1 fruit fly cellular context compared by ENCODE assay signal in the genomic region with DNA sequence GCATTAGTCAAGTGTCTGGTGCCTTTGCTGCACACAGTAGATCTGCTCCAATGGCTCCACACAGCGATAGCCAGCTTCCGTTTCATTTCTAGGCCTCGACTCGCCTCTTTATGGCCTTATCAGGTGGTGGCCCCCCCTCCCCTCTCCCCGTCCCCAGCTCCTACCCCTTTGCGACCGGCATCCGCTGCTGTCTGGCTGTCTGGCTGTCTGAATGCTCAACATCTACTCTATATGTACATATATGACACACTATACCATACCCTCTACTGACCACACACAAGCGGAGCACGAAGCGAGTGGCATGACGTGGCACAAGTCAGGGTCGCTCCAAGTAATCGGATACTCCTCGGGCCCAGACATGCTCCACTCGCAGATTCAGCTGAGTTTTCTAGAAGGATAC.
TF ChIP-seq lines count a peak whose summit lies in the region.

No protein-coding gene starts in this region.

TF ChIP-seq in whole organism, embryonic, 481 proteins besides CTCF, POLR2A, EP300 and RAD21 (continued from another document):
- TF ChIP-seq MTF-1 (GFP tag; optimal IDR thresholded peaks at IDR 0.05; lab: Kevin White, UChicago; ENCODE audit: borderline replicate concordance), result no peak
- peak; percentile 44; the same call in 1 of the 2 replicates for TF ChIP-seq ato (GFP tag; IDR thresholded peaks at IDR 0.05; lab: Robert Waterston, UW; ENCODE audit: partially characterized antibody)
- TF ChIP-seq Sin3A (optimal IDR thresholded peaks at IDR 0.05; lab: Kevin White, UChicago), result no peak
- peak; percentile 52; the same call in 1 of the 3 replicates for TF ChIP-seq CG7963 (GFP tag; IDR thresholded peaks at IDR 0.05; lab: Robert Waterston, UW; ENCODE audit: partially characterized antibody)
- peak; percentile 13; the same call in 1 of the 2 replicates for TF ChIP-seq Drgx (GFP tag; IDR thresholded peaks at IDR 0.05; lab: Robert Waterston, UW)
- peak; percentile 50 for TF ChIP-seq nom (GFP tag; optimal IDR thresholded peaks at IDR 0.05; lab: Kevin White, UChicago)
- TF ChIP-seq CG4707 (GFP tag; optimal IDR thresholded peaks at IDR 0.05; lab: Kevin White, UChicago), result no peak
- TF ChIP-seq CG13894 (tag; optimal IDR thresholded peaks at IDR 0.05; lab: Kevin White, UChicago), result peak; percentile 29
- TF ChIP-seq hth (optimal IDR thresholded peaks at IDR 0.05; lab: Kevin White, UChicago), result no peak
- TF ChIP-seq rib (GFP tag; IDR thresholded peaks at IDR 0.05; lab: Robert Waterston, UW), result 0 out of 2 replicates have a peak, but pooled peaks have one; percentile 24
- TF ChIP-seq Opbp (GFP tag; IDR thresholded peaks at IDR 0.05; lab: Robert Waterston, UW; ENCODE audit: partially characterized antibody), result 0 out of 3 replicates have a peak, but pooled peaks have one; percentile 29
- TF ChIP-seq crol (GFP tag; IDR thresholded peaks at IDR 0.05; lab: Robert Waterston, UW), result peak; percentile 87
- peak; percentile 43; the same call in 1 of the 2 replicates for TF ChIP-seq sna (GFP tag; IDR thresholded peaks at IDR 0.05; lab: Robert Waterston, UW; ENCODE audit: partially characterized antibody)
- TF ChIP-seq trem (tag; optimal IDR thresholded peaks at IDR 0.05; lab: Kevin White, UChicago), result no peak
- no peak for TF ChIP-seq CG3407 (GFP tag; optimal IDR thresholded peaks at IDR 0.05; lab: Kevin White, UChicago)
- TF ChIP-seq Ada2b (GFP tag; IDR thresholded peaks at IDR 0.05; lab: Robert Waterston, UW), result 0 out of 2 replicates have a peak, but pooled peaks have one; percentile 11
- peak; percentile 78 for TF ChIP-seq HLH4C (GFP tag; IDR thresholded peaks at IDR 0.05; lab: Robert Waterston, UW; ENCODE audit: partially characterized antibody)
- TF ChIP-seq Xbp1 (GFP tag; optimal IDR thresholded peaks at IDR 0.05; lab: Kevin White, UChicago), result peak; percentile 9
- TF ChIP-seq cwo (GFP tag; optimal IDR thresholded peaks at IDR 0.05; lab: Kevin White, UChicago), result peak; percentile 28
- peak; percentile 51 for TF ChIP-seq hb (GFP tag; IDR thresholded peaks at IDR 0.05; lab: Robert Waterston, UW; ENCODE audit: partially characterized antibody)
- TF ChIP-seq HLH3B (GFP tag; IDR thresholded peaks at IDR 0.05; lab: Robert Waterston, UW), result 0 out of 2 replicates have a peak, but pooled peaks have one; percentile 29
- no peak for TF ChIP-seq CG3163 (GFP tag; optimal IDR thresholded peaks at IDR 0.05; lab: Kevin White, UChicago)
- peak; percentile 30; the same call in 1 of the 3 replicates for TF ChIP-seq CG6175 (GFP tag; IDR thresholded peaks at IDR 0.05; lab: Robert Waterston, UW)
- TF ChIP-seq CG14860 (GFP tag; IDR thresholded peaks at IDR 0.05; lab: Robert Waterston, UW; ENCODE audit: partially characterized antibody), result peak; percentile 56; the same call in 2 of the 3 replicates
- TF ChIP-seq Scr (GFP tag; IDR thresholded peaks at IDR 0.05; lab: Robert Waterston, UW; ENCODE audit: partially characterized antibody), result 0 out of 2 replicates have a peak, but pooled peaks have one; percentile 23
- 0 out of 2 replicates have a peak, but pooled peaks have one; percentile 6 for TF ChIP-seq Rfx (GFP tag; IDR thresholded peaks at IDR 0.05; lab: Robert Waterston, UW)
- peak; percentile 58 for TF ChIP-seq nerfin-2 (GFP tag; IDR thresholded peaks at IDR 0.05; lab: Robert Waterston, UW; ENCODE audit: partially characterized antibody)
- TF ChIP-seq inv (GFP tag; IDR thresholded peaks at IDR 0.05; lab: Robert Waterston, UW; ENCODE audit: partially characterized antibody), result peak; percentile 33; the same call in 1 of the 2 replicates
- no peak for TF ChIP-seq CG3065 (GFP tag; optimal IDR thresholded peaks at IDR 0.05; lab: Kevin White, UChicago)
- peak; percentile 17; the same call in 1 of the 3 replicates for TF ChIP-seq vnd (GFP tag; IDR thresholded peaks at IDR 0.05; lab: Robert Waterston, UW; ENCODE audit: partially characterized antibody)
- TF ChIP-seq CG3995 (GFP tag; optimal IDR thresholded peaks at IDR 0.05; lab: Kevin White, UChicago), result no peak
- TF ChIP-seq slbo (GFP tag; IDR thresholded peaks at IDR 0.05; lab: Robert Waterston, UW), result no peak
- TF ChIP-seq CG4424 (GFP tag; optimal IDR thresholded peaks at IDR 0.05; lab: Kevin White, UChicago), result no peak
- no peak for TF ChIP-seq CG15073 (GFP tag; optimal IDR thresholded peaks at IDR 0.05; lab: Kevin White, UChicago)
